Worm (Caenorhabditis elegans): Measurements from ENCODE around the gene F54F7.2.

F54F7.2 gene

ce11 chrX:11878109-11878508, 34.6 kb downstream of the F54F7.2 start, which contains the start of gene Y62H9A.2:
TSS of gene Y62H9A.2 (minus strand) at chrX:11878209.
- no peak for TF ChIP-seq Y22D7AL.16 (tag; optimal IDR thresholded peaks at IDR 0.05)
- TF ChIP-seq ceh-45 (GFP tag; IDR thresholded peaks at IDR 0.05), result no peak
- no peak for TF ChIP-seq K09A11.1 (tag; optimal IDR thresholded peaks at IDR 0.05; ENCODE audit: insufficient read depth)

ce11 chrX:11879871-11880270, 36.4 kb downstream of the F54F7.2 start, which contains the start of the genes Y62H9A.3 and Y62H9A.4:
TSS of gene Y62H9A.3 (minus strand) at chrX:11879971.
TSS of gene Y62H9A.4 (plus strand) at chrX:11880126.
- no peak for TF ChIP-seq tbx-7 (tag; optimal IDR thresholded peaks at IDR 0.05)

ce11 chrX:11882800-11883199, 39.3 kb downstream of the F54F7.2 start, which contains the start of the genes Y62H9A.5 and ule-5:
TSS of gene Y62H9A.5 (minus strand) at chrX:11882900.
TSS of gene ule-5 (plus strand) at chrX:11883127.
- no peak for TF ChIP-seq unc-86 (tag; optimal IDR thresholded peaks at IDR 0.05)
- no peak for TF ChIP-seq C38D4.7 (GFP tag; optimal IDR thresholded peaks at IDR 0.05)
- no peak for TF ChIP-seq ceh-19 (GFP tag; optimal IDR thresholded peaks at IDR 0.05)
- TF ChIP-seq ama-1 (optimal IDR thresholded peaks at IDR 0.05), result no peak
- TF ChIP-seq ceh-34 (tag; optimal IDR thresholded peaks at IDR 0.05), result no peak
- no peak for TF ChIP-seq ets-4 (tag; optimal IDR thresholded peaks at IDR 0.05)
- no peak for TF ChIP-seq che-1 (tag; optimal IDR thresholded peaks at IDR 0.05)
- TF ChIP-seq ceh-6 (GFP tag; optimal IDR thresholded peaks at IDR 0.05), result no peak
- no peak for TF ChIP-seq fkh-10 (GFP tag; optimal IDR thresholded peaks at IDR 0.05)
- no peak for TF ChIP-seq K02D7.2 (tag; optimal IDR thresholded peaks at IDR 0.05)

- TF ChIP-seq pros-1 (tag; optimal IDR thresholded peaks at IDR 0.05), result no peak
Observed at ce11 chrX:11885577-11885976, 42.1 kb downstream of the F54F7.2 start, which contains the start of gene Y62H9A.7. TSS of gene Y62H9A.7 (minus strand) at chrX:11885677.

ce11 chrX:11892328-11892727, 48.9 kb downstream of the F54F7.2 start, which contains the start of gene Y62H9A.8:
TSS of gene Y62H9A.8 (minus strand) at chrX:11892428.
- no peak for TF ChIP-seq ref-2 (tag; optimal IDR thresholded peaks at IDR 0.05)
- no peak for TF ChIP-seq hlh-30 (tag; optimal IDR thresholded peaks at IDR 0.05; ENCODE audit: insufficient read depth)
- no peak for TF ChIP-seq hlh-15 (tag; optimal IDR thresholded peaks at IDR 0.05)
- TF ChIP-seq ceh-9 (tag; optimal IDR thresholded peaks at IDR 0.05), result no peak
- no peak for TF ChIP-seq C38D4.7 (GFP tag; optimal IDR thresholded peaks at IDR 0.05)
- TF ChIP-seq pha-2 (tag; optimal IDR thresholded peaks at IDR 0.05), result no peak
- TF ChIP-seq elt-2 (tag; optimal IDR thresholded peaks at IDR 0.05), result no peak
- no peak for TF ChIP-seq K02D7.2 (tag; optimal IDR thresholded peaks at IDR 0.05)
- no peak for TF ChIP-seq K09A11.1 (tag; optimal IDR thresholded peaks at IDR 0.05; ENCODE audit: insufficient read depth)
- no peak for TF ChIP-seq ceh-14 (tag; optimal IDR thresholded peaks at IDR 0.05)
- TF ChIP-seq fax-1 (tag; optimal IDR thresholded peaks at IDR 0.05), result no peak
- no peak for TF ChIP-seq npax-4 (tag; optimal IDR thresholded peaks at IDR 0.05)
- TF ChIP-seq lin-11 (tag; optimal IDR thresholded peaks at IDR 0.05), result no peak
- TF ChIP-seq zip-5 (tag; optimal IDR thresholded peaks at IDR 0.05), result no peak
- no peak for TF ChIP-seq ceh-31 (tag; optimal IDR thresholded peaks at IDR 0.05)
- TF ChIP-seq unc-3 (GFP tag; conservative IDR thresholded peaks at IDR 0.05), result no peak
- no peak for TF ChIP-seq unc-3 (tag; optimal IDR thresholded peaks at IDR 0.05)
- no peak for TF ChIP-seq sox-4 (tag; optimal IDR thresholded peaks at IDR 0.05)

Data from whole organism, late embryonic.